Fruit fly (Drosophila melanogaster) whole organism, prepupa: ENCODE measurements around the gene nmd.

Experiments
- CG32006 ChIP-seq: fragments of 200-800 bp; sonication (Bioruptor generic); optimal IDR thresholded peaks from 3 replicates; lab custom pipeline; 2017; ENCODE audit warnings: missing biosample characterization, mild to moderate bottlenecking, missing genetic modification characterization
- CG7368 ChIP-seq: fragments of 200-800 bp; sonication (Bioruptor generic); optimal IDR thresholded peaks from 3 replicates; lab custom pipeline; 2016; ENCODE audit warnings: missing biosample characterization, missing genetic modification characterization
- Eip78C ChIP-seq: fragments of 200-800 bp; sonication (Bioruptor generic); peaks from one replicate; lab custom pipeline; 2016; ENCODE audit warnings: missing biosample characterization, missing genetic modification characterization
- Gug ChIP-seq: fragments of 200-800 bp; sonication (Bioruptor generic); IDR thresholded peaks from 2 replicates; pipeline ENCODE4 v1.3.6; 2022; ENCODE audit warnings: missing biosample characterization, missing genetic modification characterization
- Lpt ChIP-seq: fragments of 200-800 bp; sonication (Bioruptor generic); optimal IDR thresholded peaks from 3 replicates; lab custom pipeline; 2016; ENCODE audit warnings: missing biosample characterization, missing genetic modification characterization
- achi ChIP-seq: fragments of 200-800 bp; sonication (Bioruptor generic); optimal IDR thresholded peaks from 3 replicates; lab custom pipeline; 2016; ENCODE audit warnings: missing biosample characterization, missing genetic modification characterization
- cyc ChIP-seq: fragments of 200-800 bp; sonication (Bioruptor generic); optimal IDR thresholded peaks from 3 replicates; lab custom pipeline; 2016; ENCODE audit warnings: missing biosample characterization, missing genetic modification characterization
- eg ChIP-seq: fragments of 200-800 bp; sonication (Bioruptor generic); IDR thresholded peaks from 3 replicates; pipeline ENCODE4 v1.3.6; 2022; ENCODE audit warnings: missing biosample characterization, missing genetic modification characterization
- fkh ChIP-seq: fragments of 200-800 bp; sonication (Bioruptor generic); optimal IDR thresholded peaks from 3 replicates; lab custom pipeline; 2017; ENCODE audit warnings: missing biosample characterization, mild to moderate bottlenecking, missing genetic modification characterization, moderate library complexity

dm6 chr2L:10263343-10263744 is 40.4 kb downstream of the nmd start, which contains the start of gene Rsf1:
- no peak for TF ChIP-seq Gug (GFP tag; lab: Robert Waterston, UW)
- TF ChIP-seq CG7368 (GFP tag; lab: Kevin White, UChicago): no peak
- no peak for TF ChIP-seq cyc
- TF ChIP-seq Lpt: no peak
- no peak for TF ChIP-seq eg
- peak; percentile 18 for TF ChIP-seq Eip78C (GFP tag; lab: Kevin White, UChicago)
- no peak for TF ChIP-seq achi (GFP tag; lab: Kevin White, UChicago)
- TF ChIP-seq fkh (GFP tag; lab: Kevin White, UChicago): no peak
- TF ChIP-seq CG32006 (GFP tag; lab: Kevin White, UChicago): no peak
